Worm (Caenorhabditis elegans) whole organism, mixed stage, embryonic: ENCODE data around the gene ZK430.5.

Source experiments
- mab-5 ChIP-seq: fragments of 150-350 bp; optimal IDR thresholded peaks from 2 replicates; lab custom pipeline; 2014; ENCODE audit warnings: missing biosample characterization, missing genetic modification characterization
- nhr-76 ChIP-seq: sonication (generic microtip); optimal IDR thresholded peaks from 2 replicates; lab custom pipeline; 2017; ENCODE audit warnings: missing biosample characterization, missing genetic modification characterization
- unc-62 ChIP-seq: fragments of 150-350 bp; optimal IDR thresholded peaks from 2 replicates; lab custom pipeline; 2014; ENCODE audit warnings: missing biosample characterization, missing genetic modification reagents, missing genetic modification characterization

DNA sequence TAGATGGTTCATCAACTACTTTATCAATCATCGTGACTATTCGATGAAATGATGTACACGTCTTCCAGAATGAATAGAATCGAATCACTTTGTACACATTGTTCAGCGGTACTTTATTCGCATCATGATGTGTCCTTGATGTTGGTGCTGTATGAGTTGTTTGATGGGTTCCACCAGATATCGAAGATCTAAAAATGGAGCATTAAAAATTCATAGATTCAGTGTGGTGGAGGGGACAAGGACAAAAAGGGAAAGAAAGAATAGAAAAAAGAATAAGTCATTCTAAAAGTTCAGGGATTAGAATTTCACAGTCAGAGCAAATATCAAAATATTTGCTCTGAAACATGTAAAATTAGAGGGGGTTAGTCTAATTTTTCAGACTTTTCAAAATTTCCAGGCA, 39.4 kb downstream of the ZK430.5 start:
- no peak for TF ChIP-seq mab-5 (tag; lab: Kevin White, UChicago)
- TF ChIP-seq nhr-76 (tag; lab: Kevin White, UChicago), result no peak
- no peak for TF ChIP-seq unc-62
